Worm (Caenorhabditis elegans) whole organism, L3 larva: ENCODE results near the gene idpc-1.

Source experiments
- R02D3.7 ChIP-seq: fragments of 150-350 bp; optimal IDR thresholded peaks from 2 replicates; lab custom pipeline; 2014; ENCODE audit warnings: missing biosample characterization, missing genetic modification characterization
- ceh-16 ChIP-seq: sonication (generic microtip); optimal IDR thresholded peaks from 2 replicates; lab custom pipeline; 2017; ENCODE audit warnings: missing biosample characterization, missing genetic modification characterization
- jun-1 ChIP-seq: fragments of 150-350 bp; optimal IDR thresholded peaks from 2 replicates; lab custom pipeline; 2014; ENCODE audit warnings: missing biosample characterization, missing genetic modification reagents, missing genetic modification characterization
- nhr-11 ChIP-seq: fragments of 150-350 bp; optimal IDR thresholded peaks from 2 replicates; lab custom pipeline; 2014; ENCODE audit warnings: missing biosample characterization, missing genetic modification characterization
- nhr-237 ChIP-seq: fragments of 150-350 bp; optimal IDR thresholded peaks from 2 replicates; lab custom pipeline; 2014; ENCODE audit warnings: missing biosample characterization, missing genetic modification characterization
- ztf-11 ChIP-seq: fragments of 150-350 bp; optimal IDR thresholded peaks from 2 replicates; lab custom pipeline; 2014; ENCODE audit warnings: missing biosample characterization, missing genetic modification characterization

ce11 chrIII:11456577-11456976, 29.6 kb downstream of the idpc-1 start, which contains the start of gene plr-1:
- TF ChIP-seq R02D3.7 (tag; lab: Kevin White, UChicago) (no peak), ztf-11 (no peak), nhr-11 (no peak), ceh-16 (no peak), nhr-237 (tag; lab: Kevin White, UChicago) (no peak), jun-1 (no peak)
